Worm (Caenorhabditis elegans) whole organism, late embryonic: ENCODE measurements around the gene F07F6.1.

Experiments
- ceh-19 ChIP-seq: fragments of 200-800 bp; sonication (Bioruptor generic); optimal IDR thresholded peaks from 2 replicates; lab custom pipeline; 2018; ENCODE audit warnings: mild to moderate bottlenecking, missing genetic modification characterization, missing compliant biosample characterization
- ceh-2 ChIP-seq: sonication (generic microtip); optimal IDR thresholded peaks from 2 replicates; lab custom pipeline; 2016; ENCODE audit warnings: missing genotype, missing genetic modification characterization, missing compliant biosample characterization
- ceh-24 ChIP-seq: sonication (generic microtip); optimal IDR thresholded peaks from 2 replicates; lab custom pipeline; 2016; ENCODE audit warnings: mild to moderate bottlenecking, missing genetic modification characterization, missing compliant biosample characterization
- ceh-9 ChIP-seq: sonication (generic microtip); optimal IDR thresholded peaks from 2 replicates; lab custom pipeline; 2016; ENCODE audit warnings: mild to moderate bottlenecking, missing genetic modification characterization, inconsistent platforms, missing compliant biosample characterization
- dmd-4 ChIP-seq: sonication (generic microtip); optimal IDR thresholded peaks from 2 replicates; lab custom pipeline; 2016; ENCODE audit warnings: borderline replicate concordance, missing genetic modification characterization, missing compliant biosample characterization
- elt-2 ChIP-seq: sonication (generic microtip); optimal IDR thresholded peaks from 2 replicates; lab custom pipeline; 2016; ENCODE audit warnings: missing genetic modification reagents, missing genetic modification characterization, missing compliant biosample characterization
- ets-4 ChIP-seq: sonication (generic microtip); optimal IDR thresholded peaks from 2 replicates; lab custom pipeline; 2016; ENCODE audit warnings: missing genetic modification characterization, missing compliant biosample characterization
- fkh-6 ChIP-seq: sonication (generic microtip); optimal IDR thresholded peaks from 2 replicates; lab custom pipeline; 2016; ENCODE audit warnings: missing genetic modification characterization, missing compliant biosample characterization
- nfya-1 ChIP-seq: sonication (generic microtip); optimal IDR thresholded peaks from 2 replicates; lab custom pipeline; 2017; ENCODE audit warnings: missing genetic modification characterization, mild to moderate bottlenecking, missing compliant biosample characterization, antibody characterized with exemption, moderate library complexity
- odd-2 ChIP-seq: sonication (generic microtip); optimal IDR thresholded peaks from 2 replicates; lab custom pipeline; 2017; ENCODE audit warnings: antibody characterized with exemption, mild to moderate bottlenecking, missing genetic modification characterization, missing compliant biosample characterization
- pat-9 ChIP-seq: fragments of 200-800 bp; sonication (Bioruptor generic); optimal IDR thresholded peaks from 2 replicates; lab custom pipeline; 2018; ENCODE audit warnings: mild to moderate bottlenecking, missing genetic modification characterization, moderate library complexity, missing compliant biosample characterization
- pha-4 ChIP-seq: fragments of 150-350 bp; optimal IDR thresholded peaks from 2 replicates; lab custom pipeline; 2018; ENCODE audit warnings: missing biosample characterization, missing genetic modification reagents, missing genetic modification characterization
- tbx-2 ChIP-seq: sonication (generic microtip); optimal IDR thresholded peaks from 2 replicates; lab custom pipeline; 2016; ENCODE audit warnings: missing genetic modification characterization, missing compliant biosample characterization
- unc-42 ChIP-seq: sonication (generic microtip); optimal IDR thresholded peaks from 2 replicates; lab custom pipeline; 2016; ENCODE audit warnings: missing genotype, missing genetic modification characterization, missing compliant biosample characterization

- TF ChIP-seq elt-2 (tag; lab: Kevin White, UChicago) (no peak), dmd-4 (tag; lab: Kevin White, UChicago) (no peak), unc-42 (tag; lab: Kevin White, UChicago) (no peak), nfya-1 (no peak), odd-2 (tag; lab: Kevin White, UChicago) (no peak), pat-9 (tag; lab: Kevin White, UChicago) (no peak), ceh-19 (GFP tag; lab: Kevin White, UChicago) (no peak), ceh-9 (tag; lab: Kevin White, UChicago) (no peak), pha-4 (tag; lab: Kevin White, UChicago) (no peak), ets-4 (tag; lab: Kevin White, UChicago) (no peak), ceh-24 (tag; lab: Kevin White, UChicago) (no peak), fkh-6 (tag; lab: Kevin White, UChicago) (no peak), ceh-2 (tag; lab: Kevin White, UChicago) (no peak), tbx-2 (tag; lab: Kevin White, UChicago) (no peak)
These were observed 12.1 kb upstream of the F07F6.1 start, which contains the start of gene F07F6.8 for ce11 chrII:5425633-5426032.
